Worm (Caenorhabditis elegans) whole organism, L4 larva: ENCODE data around the gene F41E6.17.

Experiments
- F10B5.3 ChIP-seq: sonication (generic microtip); optimal IDR thresholded peaks from 2 replicates; lab custom pipeline; 2016; ENCODE audit warnings: mild to moderate bottlenecking, missing genetic modification characterization, missing compliant biosample characterization
- F26F4.8 ChIP-seq: fragments of 200-800 bp; sonication (Bioruptor generic); conservative IDR thresholded peaks from 2 replicates; pipeline ENCODE4 v1.3.6; 2022; ENCODE audit warnings: missing genetic modification characterization, missing compliant biosample characterization
- F37D6.2 ChIP-seq: sonication (generic microtip); optimal IDR thresholded peaks from 2 replicates; lab custom pipeline; 2016; ENCODE audit warnings: mild to moderate bottlenecking, missing genetic modification characterization, missing compliant biosample characterization
- F44E2.7 ChIP-seq: fragments of 200-800 bp; sonication (Bioruptor generic); IDR thresholded peaks from 2 replicates; pipeline ENCODE4 v2.1.2; 2022; ENCODE audit warnings: missing genetic modification characterization, missing compliant biosample characterization
- R02D3.7 ChIP-seq: fragments of 150-350 bp; sonication (generic microtip); optimal IDR thresholded peaks from 3 replicates; lab custom pipeline; 2014; ENCODE audit warnings: missing biosample characterization, missing genetic modification characterization
- Y48G9A.11 ChIP-seq: fragments of 200-800 bp; sonication (Bioruptor generic); IDR thresholded peaks from 2 replicates; pipeline ENCODE4 v1.3.6; 2022; ENCODE audit warnings: missing genetic modification reagents, missing genetic modification characterization, missing compliant biosample characterization
- Y5F2A.4 ChIP-seq: fragments of 200-800 bp; sonication (Bioruptor generic); optimal IDR thresholded peaks from 2 replicates; lab custom pipeline; 2018; ENCODE audit warnings: mild to moderate bottlenecking, missing genetic modification characterization, missing compliant biosample characterization
- Y75B8A.6 ChIP-seq: fragments of 200-800 bp; sonication (Bioruptor generic); IDR thresholded peaks from 2 replicates; pipeline ENCODE4 v1.3.6; 2022; ENCODE audit warnings: missing genetic modification reagents, missing genetic modification characterization, missing compliant biosample characterization
- ZK337.2 ChIP-seq: fragments of 200-800 bp; sonication (Bioruptor generic); IDR thresholded peaks from 2 replicates; pipeline ENCODE4 v1.3.6; 2022; ENCODE audit warnings: missing genetic modification reagents, missing genetic modification characterization, missing compliant biosample characterization
- ZK546.5 ChIP-seq, 2 experiments: sonication (generic microtip); optimal IDR thresholded peaks; 2 replicates each; lab custom pipeline; 2017; ENCODE audit warnings: missing biosample characterization in 2 of 2, missing genetic modification characterization in 2 of 2
- aha-1 ChIP-seq: fragments of 150-350 bp; peaks from one replicate; lab custom pipeline; 2014; ENCODE audit warnings: missing biosample characterization, missing genetic modification characterization
- ceh-20 ChIP-seq: fragments of 200-800 bp; sonication (Bioruptor generic); IDR thresholded peaks from 2 replicates; pipeline ENCODE4 v1.3.6; 2022; ENCODE audit warnings: missing genetic modification reagents, missing genetic modification characterization, missing compliant biosample characterization
- ceh-82 ChIP-seq: sonication (generic microtip); optimal IDR thresholded peaks from 2 replicates; lab custom pipeline; 2017; ENCODE audit warnings: missing biosample characterization, missing genetic modification characterization
- cey-2 ChIP-seq: sonication (generic microtip); optimal IDR thresholded peaks from 3 replicates; lab custom pipeline; 2017; ENCODE audit warnings: missing genetic modification characterization, mild to moderate bottlenecking, missing compliant biosample characterization, antibody characterized with exemption, borderline replicate concordance; ENCODE audit not compliant: insufficient read depth
- daf-16 ChIP-seq, 3 experiments: sonication (generic microtip); optimal IDR thresholded peaks; 2 replicates each; lab custom pipeline; 2016 to 2017; ENCODE audit warnings: missing genetic modification characterization in 3 of 3, missing genetic modification reagents in 3 of 3, mild to moderate bottlenecking in 2 of 3, missing compliant biosample characterization in 2 of 3, missing biosample characterization in 1 of 3, moderate library complexity in 1 of 3
- daf-19 ChIP-seq: fragments of 200-800 bp; sonication (Bioruptor generic); conservative IDR thresholded peaks from 2 replicates; pipeline ENCODE4 v1.3.6; 2022; ENCODE audit warnings: missing genetic modification characterization, missing compliant biosample characterization
- dmd-6 ChIP-seq: fragments of 200-800 bp; sonication (Bioruptor generic); IDR thresholded peaks from 2 replicates; pipeline ENCODE4 v1.3.6; 2022; ENCODE audit warnings: missing genetic modification reagents, missing genetic modification characterization, missing compliant biosample characterization
- dve-1 ChIP-seq: sonication (generic microtip); optimal IDR thresholded peaks from 2 replicates; lab custom pipeline; 2017; ENCODE audit warnings: antibody characterized with exemption, mild to moderate bottlenecking, missing genetic modification characterization, missing compliant biosample characterization; ENCODE audit not compliant: insufficient read depth
- egl-27 ChIP-seq: sonication (generic microtip); optimal IDR thresholded peaks from 3 replicates; lab custom pipeline; 2017; ENCODE audit warnings: missing biosample characterization, missing genetic modification reagents, missing genetic modification characterization
- fos-1 ChIP-seq: fragments of 150-350 bp; optimal IDR thresholded peaks from 2 replicates; lab custom pipeline; 2014; ENCODE audit warnings: missing biosample characterization, missing genetic modification characterization
- hif-1 ChIP-seq, 2 experiments: sonication (generic microtip); optimal IDR thresholded peaks; 2 replicates each; lab custom pipeline; 2016 to 2017; ENCODE audit warnings: missing compliant biosample characterization in 2 of 2, missing genetic modification characterization in 2 of 2, missing genetic modification reagents in 2 of 2, missing genotype in 2 of 2, mild to moderate bottlenecking in 1 of 2
- hlh-11 ChIP-seq: fragments of 200-800 bp; sonication (Bioruptor generic); optimal IDR thresholded peaks from 2 replicates; lab custom pipeline; 2018; ENCODE audit warnings: mild to moderate bottlenecking, missing genetic modification characterization, missing compliant biosample characterization
- hlh-30 ChIP-seq: sonication (generic microtip); optimal IDR thresholded peaks from 2 replicates; lab custom pipeline; 2017; ENCODE audit warnings: antibody characterized with exemption, mild to moderate bottlenecking, missing genetic modification characterization, missing compliant biosample characterization; ENCODE audit not compliant: insufficient read depth
- jun-1 ChIP-seq: fragments of 150-350 bp; optimal IDR thresholded peaks from 2 replicates; lab custom pipeline; 2014; ENCODE audit warnings: missing biosample characterization, missing genetic modification reagents, missing genetic modification characterization
- lin-15B ChIP-seq: fragments of 150-350 bp; sonication (generic microtip); optimal IDR thresholded peaks from 3 replicates; lab custom pipeline; 2014; ENCODE audit warnings: missing biosample characterization, missing genetic modification characterization
- lir-3 ChIP-seq: sonication (generic microtip); optimal IDR thresholded peaks from 2 replicates; lab custom pipeline; 2016; ENCODE audit warnings: mild to moderate bottlenecking, missing genetic modification characterization, missing compliant biosample characterization
- madf-9 ChIP-seq: fragments of 200-800 bp; sonication (Bioruptor generic); conservative IDR thresholded peaks from 2 replicates; pipeline ENCODE4 v1.3.6; 2022; ENCODE audit warnings: missing genetic modification reagents, missing genetic modification characterization, missing compliant biosample characterization
- mdl-1 ChIP-seq, 2 experiments: fragments of 150-350 bp in 1 of 2; sonication (generic microtip) in 1 of 2; optimal IDR thresholded peaks; 2 replicates each; lab custom pipeline; 2014 to 2017; ENCODE audit warnings: missing biosample characterization in 2 of 2, missing genetic modification characterization in 2 of 2
- mxl-3 ChIP-seq: fragments of 200-800 bp; sonication (Bioruptor generic); optimal IDR thresholded peaks from 2 replicates; lab custom pipeline; 2018; ENCODE audit warnings: mild to moderate bottlenecking, missing genetic modification characterization, missing compliant biosample characterization
- nhr-102 ChIP-seq: sonication (generic microtip); optimal IDR thresholded peaks from 2 replicates; lab custom pipeline; 2016; ENCODE audit warnings: mild to moderate bottlenecking, missing genetic modification characterization, moderate library complexity, missing compliant biosample characterization
- nhr-11 ChIP-seq: fragments of 150-350 bp; optimal IDR thresholded peaks from 2 replicates; lab custom pipeline; 2014; ENCODE audit warnings: missing biosample characterization, missing genetic modification characterization
- nhr-28 ChIP-seq: fragments of 150-350 bp; optimal IDR thresholded peaks from 2 replicates; lab custom pipeline; 2014; ENCODE audit warnings: missing biosample characterization, missing genetic modification characterization
- nhr-41 ChIP-seq: fragments of 200-800 bp; sonication (Bioruptor generic); IDR thresholded peaks from 2 replicates; pipeline ENCODE4 v1.3.6; 2022; ENCODE audit warnings: missing genetic modification reagents, missing genetic modification characterization, missing compliant biosample characterization
- nhr-77 ChIP-seq: fragments of 150-350 bp; optimal IDR thresholded peaks from 2 replicates; lab custom pipeline; 2014; ENCODE audit warnings: missing biosample characterization, missing genetic modification characterization
- pha-4 ChIP-seq, 2 experiments: fragments of 150-350 bp in 1 of 2; fragments of 200-800 bp in 1 of 2; sonication (Bioruptor generic) in 1 of 2; IDR thresholded peaks in 1 of 2; optimal IDR thresholded peaks in 1 of 2; 2 replicates each; pipeline versions ENCODE4 v1.3.6 to Lab custom; 2014 to 2022; ENCODE audit warnings: missing genetic modification characterization in 2 of 2, missing genetic modification reagents in 2 of 2, missing biosample characterization in 1 of 2, missing compliant biosample characterization in 1 of 2
- php-3 ChIP-seq: fragments of 200-800 bp; sonication (Bioruptor generic); IDR thresholded peaks from 2 replicates; pipeline ENCODE4 v1.3.6; 2022; ENCODE audit warnings: missing genetic modification reagents, missing genetic modification characterization, missing compliant biosample characterization
- pqm-1 ChIP-seq: sonication (generic microtip); optimal IDR thresholded peaks from 2 replicates; lab custom pipeline; 2017; ENCODE audit warnings: missing biosample characterization, missing genetic modification characterization
- zfp-3 ChIP-seq: fragments of 200-800 bp; sonication (Bioruptor generic); conservative IDR thresholded peaks from 2 replicates; pipeline ENCODE4 v1.3.6; 2022; ENCODE audit warnings: missing genetic modification reagents, missing genetic modification characterization, missing compliant biosample characterization
- zip-2 ChIP-seq: fragments of 150-350 bp; optimal IDR thresholded peaks from 2 replicates; lab custom pipeline; 2014; ENCODE audit warnings: missing biosample characterization, missing genetic modification characterization

F41E6.17 gene

ce11 chrV:8599957-8600356 is 23.9 kb upstream of the F41E6.17 start:
- TF ChIP-seq ceh-82 (tag; lab: Kevin White, UChicago): no peak
- TF ChIP-seq R02D3.7 (tag; lab: Kevin White, UChicago): no peak
- TF ChIP-seq nhr-102 (tag; lab: Kevin White, UChicago): no peak
- TF ChIP-seq ZK337.2 (GFP tag; lab: Robert Waterston, UW): no peak
- no peak for TF ChIP-seq lin-15B (tag; lab: Kevin White, UChicago)
- TF ChIP-seq F26F4.8 (GFP tag; lab: Robert Waterston, UW): no peak
- no peak for TF ChIP-seq zfp-3 (GFP tag; lab: Robert Waterston, UW)
- no peak for TF ChIP-seq hif-1 (tag; optimal IDR thresholded peaks at IDR 0.05; lab: Kevin White, UChicago)
- TF ChIP-seq fos-1: no peak
- no peak for TF ChIP-seq nhr-41 (GFP tag; lab: Robert Waterston, UW)
- TF ChIP-seq Y75B8A.6: no peak
- no peak for TF ChIP-seq dmd-6 (GFP tag; lab: Robert Waterston, UW)
- TF ChIP-seq php-3: no peak
- TF ChIP-seq zip-2 (tag; lab: Kevin White, UChicago): no peak

ce11 chrV:8601420-8601819 is 22.5 kb upstream of the F41E6.17 start, which contains the start of gene F41E6.8:
Gene F41E6.8, minus strand, starts transcription at chrV:8601520.
- no peak for TF ChIP-seq nhr-11 (tag; lab: Kevin White, UChicago)
- no peak for TF ChIP-seq ZK546.5 (tag; optimal IDR thresholded peaks at IDR 0.05; lab: Kevin White, UChicago)
- no peak for TF ChIP-seq F37D6.2 (tag; lab: Kevin White, UChicago)
- no peak for TF ChIP-seq lir-3 (tag; lab: Kevin White, UChicago)
- TF ChIP-seq jun-1 (tag; lab: Kevin White, UChicago): no peak
- no peak for TF ChIP-seq pha-4 (GFP tag; IDR thresholded peaks at IDR 0.05; lab: Robert Waterston, UW)
- TF ChIP-seq pha-4 (tag; optimal IDR thresholded peaks at IDR 0.05; lab: Kevin White, UChicago): no peak
- no peak for TF ChIP-seq Y5F2A.4 (GFP tag; lab: Kevin White, UChicago)
- TF ChIP-seq F10B5.3 (tag; lab: Kevin White, UChicago): no peak
- no peak for TF ChIP-seq ceh-20 (GFP tag; lab: Robert Waterston, UW)

- TF ChIP-seq aha-1 (tag; lab: Kevin White, UChicago) (peak; percentile 4), daf-19 (no peak)
These were observed 21.3 kb upstream of the F41E6.17 start, which contains the start of gene F41E6.15 for ce11 chrV:8602638-8603037. Gene F41E6.15, minus strand, starts transcription at chrV:8602738.

- no peak for TF ChIP-seq egl-27 (tag; lab: Kevin White, UChicago)
- TF ChIP-seq Y48G9A.11 (GFP tag; lab: Robert Waterston, UW): no peak
- no peak for TF ChIP-seq daf-16 (GFP tag; optimal IDR thresholded peaks at IDR 0.05; lab: Kevin White, UChicago)
- peak; percentile 90 for TF ChIP-seq daf-16 (tag; optimal IDR thresholded peaks at IDR 0.05; lab: Kevin White, UChicago)
- peak; percentile 73 for TF ChIP-seq dve-1 (tag; lab: Kevin White, UChicago)
- peak; percentile 48 for TF ChIP-seq hlh-30 (tag; lab: Kevin White, UChicago)
- peak; percentile 54 for TF ChIP-seq pqm-1 (tag; lab: Kevin White, UChicago)
- peak; percentile 59 for TF ChIP-seq nhr-77 (tag; lab: Kevin White, UChicago)
- TF ChIP-seq dmd-6 (GFP tag; lab: Robert Waterston, UW): peak; percentile 65
- no peak for TF ChIP-seq madf-9 (GFP tag; lab: Robert Waterston, UW)
- peak; percentile 66 for TF ChIP-seq hlh-11
- peak in 1 of 2 experiments; percentile 79 for TF ChIP-seq mdl-1 (tag; optimal IDR thresholded peaks at IDR 0.05; lab: Kevin White, UChicago)
- TF ChIP-seq mxl-3 (GFP tag; lab: Kevin White, UChicago): peak; percentile 63
- no peak for TF ChIP-seq cey-2
- peak in 1 of 2 experiments; percentile 18 for TF ChIP-seq hif-1 (tag; optimal IDR thresholded peaks at IDR 0.05; lab: Kevin White, UChicago)
- TF ChIP-seq nhr-28 (tag; lab: Kevin White, UChicago): peak; percentile 74
- TF ChIP-seq F44E2.7 (GFP tag; lab: Robert Waterston, UW): no peak
These were observed 20.6 kb upstream of the F41E6.17 start, which contains the start of gene F41E6.5 for ce11 chrV:8603272-8603671. Gene F41E6.5, plus strand, starts transcription at chrV:8603480.
